Fruit fly (Drosophila melanogaster): ENCODE measurements around the gene Aplip1.

Gene Aplip1

dm6 chr3L:1203855-1204431, 7.8 kb downstream of the Aplip1 start (continued):
- TF ChIP-seq HLHmδ (GFP tag; optimal IDR thresholded peaks at IDR 0.05) = no peak
- TF ChIP-seq kah (GFP tag; optimal IDR thresholded peaks at IDR 0.05) = no peak
- TF ChIP-seq chm (GFP tag; IDR thresholded peaks at IDR 0.05) = 0 out of 2 replicates have a peak, but pooled peaks have one; percentile 29
- no peak for TF ChIP-seq CG7556 (GFP tag; optimal IDR thresholded peaks at IDR 0.05)
- TF ChIP-seq ara (GFP tag; IDR thresholded peaks at IDR 0.05) = no peak
- no peak for TF ChIP-seq nerfin-1 (tag; optimal IDR thresholded peaks at IDR 0.05)
- TF ChIP-seq CG13123 (GFP tag; optimal IDR thresholded peaks at IDR 0.05) = no peak
- TF ChIP-seq lab (GFP tag; optimal IDR thresholded peaks at IDR 0.05) = peak; percentile 26
- TF ChIP-seq disco-r (GFP tag; optimal IDR thresholded peaks at IDR 0.05) = no peak
- TF ChIP-seq CG12104 (GFP tag; optimal IDR thresholded peaks at IDR 0.05) = no peak
- TF ChIP-seq CG6854 (GFP tag; optimal IDR thresholded peaks at IDR 0.05) = no peak
- no peak for TF ChIP-seq ssp (GFP tag; IDR thresholded peaks at IDR 0.05)
- TF ChIP-seq CrebB (tag; optimal IDR thresholded peaks at IDR 0.05) = no peak
- TF ChIP-seq Dip2 (GFP tag; IDR thresholded peaks at IDR 0.05) = no peak
- TF ChIP-seq Mes4 (GFP tag; optimal IDR thresholded peaks at IDR 0.05) = no peak
- TF ChIP-seq CG3847 (GFP tag; IDR thresholded peaks at IDR 0.05) = peak; percentile 29; the same call in 1 of the 2 replicates
- TF ChIP-seq Meics (GFP tag; optimal IDR thresholded peaks at IDR 0.05) = peak; percentile 12
- no peak for TF ChIP-seq ftz-f1 (GFP tag; optimal IDR thresholded peaks at IDR 0.05)
- TF ChIP-seq dysf (GFP tag; IDR thresholded peaks at IDR 0.05) = peak; percentile 37; the same call in 1 of the 3 replicates
- TF ChIP-seq jumu (GFP tag; optimal IDR thresholded peaks at IDR 0.05) = no peak
- no peak for TF ChIP-seq dmrt99B (tag; optimal IDR thresholded peaks at IDR 0.05)
- TF ChIP-seq toy (GFP tag; IDR thresholded peaks at IDR 0.05) = 0 out of 2 replicates have a peak, but pooled peaks have one; percentile 14
- TF ChIP-seq en (GFP tag; optimal IDR thresholded peaks at IDR 0.05) = no peak
- no peak for TF ChIP-seq btn (GFP tag; optimal IDR thresholded peaks at IDR 0.05)
- no peak for TF ChIP-seq CG2712 (tag; optimal IDR thresholded peaks at IDR 0.05)
- TF ChIP-seq sens-2 (GFP tag; IDR thresholded peaks at IDR 0.05) = no peak
- peak; percentile 62 for TF ChIP-seq CG32532 (GFP tag; IDR thresholded peaks at IDR 0.05)
- no peak for TF ChIP-seq kay (GFP tag; optimal IDR thresholded peaks at IDR 0.05)
- no peak for TF ChIP-seq CG12391 (tag; optimal IDR thresholded peaks at IDR 0.05)
- TF ChIP-seq Side (GFP tag; optimal IDR thresholded peaks at IDR 0.05) = no peak
- no peak for TF ChIP-seq sna (GFP tag; IDR thresholded peaks at IDR 0.05; ENCODE audit: partially characterized antibody)
- no peak for TF ChIP-seq klu (GFP tag; IDR thresholded peaks at IDR 0.05)
- TF ChIP-seq CG2129 (GFP tag; IDR thresholded peaks at IDR 0.05; ENCODE audit: partially characterized antibody) = no peak
- no peak for TF ChIP-seq CG11093 (GFP tag; IDR thresholded peaks at IDR 0.05)
- TF ChIP-seq Ets97D (GFP tag; optimal IDR thresholded peaks at IDR 0.05) = no peak
- 0 out of 2 replicates have a peak, but pooled peaks have one; percentile 28 for TF ChIP-seq Drgx (GFP tag; IDR thresholded peaks at IDR 0.05)
- TF ChIP-seq CG1529 (GFP tag; optimal IDR thresholded peaks at IDR 0.05) = no peak
- TF ChIP-seq CG1792 (GFP tag; optimal IDR thresholded peaks at IDR 0.05) = no peak
- TF ChIP-seq CG7372 (GFP tag; IDR thresholded peaks at IDR 0.05) = no peak
- no peak for TF ChIP-seq Hr3 (GFP tag; optimal IDR thresholded peaks at IDR 0.05)
- TF ChIP-seq E2f2 (GFP tag; IDR thresholded peaks at IDR 0.05) = peak; percentile 16; the same call in 1 of the 2 replicates
- TF ChIP-seq CG16815 (GFP tag; optimal IDR thresholded peaks at IDR 0.05) = no peak
- TF ChIP-seq CG8944 (GFP tag; optimal IDR thresholded peaks at IDR 0.05) = no peak
- TF ChIP-seq gce (GFP tag; IDR thresholded peaks at IDR 0.05) = no peak
- TF ChIP-seq crc (GFP tag; optimal IDR thresholded peaks at IDR 0.05) = no peak
- no peak for TF ChIP-seq wor (GFP tag; IDR thresholded peaks at IDR 0.05)
- no peak for TF ChIP-seq Opbp (GFP tag; IDR thresholded peaks at IDR 0.05; ENCODE audit: partially characterized antibody)
- TF ChIP-seq CHES-1-like (GFP tag; optimal IDR thresholded peaks at IDR 0.05) = no peak
- no peak for TF ChIP-seq tap (tag; optimal IDR thresholded peaks at IDR 0.05)
- no peak for TF ChIP-seq CG12155 (GFP tag; optimal IDR thresholded peaks at IDR 0.05)
- no peak for TF ChIP-seq Trl (optimal IDR thresholded peaks at IDR 0.05)
- TF ChIP-seq Trl (GFP tag; optimal IDR thresholded peaks at IDR 0.05) = no peak

Measured in whole organism, embryonic.